Worm (Caenorhabditis elegans): ENCODE data around the gene fbxb-118.

- TF ChIP-seq lin-13 (tag; optimal IDR thresholded peaks at IDR 0.05) (no peak), nhr-12 (tag; optimal IDR thresholded peaks at IDR 0.05) (no peak), elt-1 (tag; optimal IDR thresholded peaks at IDR 0.05; ENCODE audit: borderline replicate concordance, insufficient read depth) (no peak)
These were observed 36.6 kb upstream of the fbxb-118 start, which contains the start of gene rhgf-2 for ce11 chrII:4100485-4100884.

Data from whole organism, mixed stage, embryonic.